Fruit fly (Drosophila melanogaster) whole organism, embryonic: ENCODE data around the gene dsx-c73A.

Experiments
- CG10267 ChIP-seq: fragments of 200-800 bp; sonication (Bioruptor generic); optimal IDR thresholded peaks from 2 replicates; lab custom pipeline; 2018; ENCODE audit warnings: missing biosample characterization, mild to moderate bottlenecking, missing genetic modification characterization, moderate library complexity
- CG12104 ChIP-seq: fragments of 200-800 bp; sonication (Bioruptor generic); optimal IDR thresholded peaks from 3 replicates; lab custom pipeline; 2016; ENCODE audit warnings: missing biosample characterization, missing genetic modification characterization
- CG12391 ChIP-seq: fragments of 200-800 bp; sonication (Bioruptor generic); optimal IDR thresholded peaks from 3 replicates; lab custom pipeline; 2018; ENCODE audit warnings: missing biosample characterization, mild to moderate bottlenecking, missing genetic modification characterization, moderate library complexity
- CG13894 ChIP-seq: fragments of 200-800 bp; sonication (Bioruptor generic); optimal IDR thresholded peaks from 3 replicates; lab custom pipeline; 2018; ENCODE audit warnings: missing biosample characterization, mild to moderate bottlenecking, missing genetic modification characterization, moderate library complexity
- CG1602 ChIP-seq: fragments of 200-800 bp; sonication (Bioruptor generic); optimal IDR thresholded peaks from 3 replicates; lab custom pipeline; 2016; ENCODE audit warnings: missing biosample characterization, missing genetic modification characterization
- CG17361 ChIP-seq: fragments of 200-800 bp; sonication (Bioruptor generic); IDR thresholded peaks from 3 replicates; pipeline ENCODE4 v1.3.6; 2022; ENCODE audit warnings: missing biosample characterization, missing genetic modification characterization
- CG1792 ChIP-seq: fragments of 200-800 bp; sonication (Bioruptor generic); optimal IDR thresholded peaks from 2 replicates; lab custom pipeline; 2016; ENCODE audit warnings: missing biosample characterization, missing genetic modification characterization
- CG2678 ChIP-seq: fragments of 200-800 bp; sonication (Bioruptor generic); optimal IDR thresholded peaks from 3 replicates; lab custom pipeline; 2019; ENCODE audit warnings: missing biosample characterization, mild to moderate bottlenecking, missing genetic modification characterization, moderate library complexity
- CG2875 ChIP-seq: fragments of 200-800 bp; sonication (Bioruptor generic); optimal IDR thresholded peaks from 2 replicates; lab custom pipeline; 2017; ENCODE audit warnings: missing biosample characterization, mild to moderate bottlenecking, missing genetic modification characterization, missing genetic modification reagents
- CG6791 ChIP-seq: fragments of 200-800 bp; sonication (Bioruptor generic); IDR thresholded peaks from 3 replicates; pipeline ENCODE4 v1.3.6; 2022; ENCODE audit warnings: missing biosample characterization, missing genetic modification characterization; ENCODE audit not compliant: partially characterized antibody
- CG7839 ChIP-seq: fragments of 200-800 bp; sonication (Bioruptor generic); optimal IDR thresholded peaks from 3 replicates; lab custom pipeline; 2018; ENCODE audit warnings: missing biosample characterization, mild to moderate bottlenecking, missing genetic modification characterization, moderate library complexity
- CG8924 ChIP-seq: fragments of 200-800 bp; optimal IDR thresholded peaks from 3 replicates; lab custom pipeline; 2019; ENCODE audit warnings: missing biosample characterization, mild to moderate bottlenecking, missing genetic modification characterization, moderate library complexity
- CG8944 ChIP-seq: fragments of 200-800 bp; sonication (Bioruptor generic); optimal IDR thresholded peaks from 3 replicates; lab custom pipeline; 2016; ENCODE audit warnings: missing biosample characterization, missing genetic modification characterization
- D19A ChIP-seq: fragments of 200-800 bp; optimal IDR thresholded peaks from 3 replicates; lab custom pipeline; 2019; ENCODE audit warnings: missing biosample characterization, mild to moderate bottlenecking, missing genetic modification characterization, moderate library complexity
- Doc2 ChIP-seq: fragments of 200-800 bp; sonication (Bioruptor generic); IDR thresholded peaks from 2 replicates; pipeline ENCODE4 v1.3.6; 2022; ENCODE audit warnings: missing biosample characterization, missing genetic modification characterization
- Dref ChIP-seq: fragments of 200-800 bp; sonication (Bioruptor generic); IDR thresholded peaks from 2 replicates; pipeline ENCODE4 v1.3.6; 2022; ENCODE audit warnings: missing biosample characterization, missing genetic modification characterization
- Elba2 ChIP-seq: fragments of 200-800 bp; sonication (Bioruptor generic); optimal IDR thresholded peaks from 3 replicates; lab custom pipeline; 2016; ENCODE audit warnings: missing biosample characterization, missing genetic modification characterization
- Ets65A ChIP-seq: fragments of 200-800 bp; sonication (Bioruptor generic); peaks from one replicate; lab custom pipeline; 2016; ENCODE audit warnings: missing biosample characterization, missing genetic modification characterization
- GATAe ChIP-seq: fragments of 200-800 bp; sonication (Bioruptor generic); conservative IDR thresholded peaks from 2 replicates; pipeline ENCODE4 v1.3.6; 2022; ENCODE audit warnings: missing biosample characterization, missing genetic modification characterization
- Lim3 ChIP-seq: fragments of 200-800 bp; sonication (Bioruptor generic); IDR thresholded peaks from 2 replicates; pipeline ENCODE4 v1.3.6; 2022; ENCODE audit warnings: missing biosample characterization, missing genetic modification characterization
- Meics ChIP-seq: fragments of 200-800 bp; sonication (Bioruptor generic); optimal IDR thresholded peaks from 2 replicates; lab custom pipeline; 2017; ENCODE audit warnings: missing biosample characterization, mild to moderate bottlenecking, missing genetic modification characterization
- NK7.1 ChIP-seq: fragments of 200-800 bp; sonication (Bioruptor generic); optimal IDR thresholded peaks from 3 replicates; lab custom pipeline; 2016; ENCODE audit warnings: missing biosample characterization, missing genetic modification characterization
- PHDP ChIP-seq: fragments of 200-800 bp; sonication (Bioruptor generic); optimal IDR thresholded peaks from 3 replicates; lab custom pipeline; 2018; ENCODE audit warnings: missing biosample characterization, mild to moderate bottlenecking, missing genetic modification characterization, moderate library complexity
- Ssrp ChIP-seq: fragments of 200-800 bp; sonication (Bioruptor generic); optimal IDR thresholded peaks from 2 replicates; lab custom pipeline; 2018; ENCODE audit warnings: missing biosample characterization, mild to moderate bottlenecking, missing genetic modification characterization, moderate library complexity
- Vsx1 ChIP-seq: fragments of 200-800 bp; sonication (Bioruptor generic); optimal IDR thresholded peaks from 2 replicates; lab custom pipeline; 2017; ENCODE audit warnings: missing biosample characterization, mild to moderate bottlenecking, missing genetic modification characterization, missing genetic modification reagents
- YL-1 ChIP-seq: fragments of 200-800 bp; sonication (Bioruptor generic); optimal IDR thresholded peaks from 3 replicates; lab custom pipeline; 2017; ENCODE audit warnings: missing biosample characterization, mild to moderate bottlenecking, missing genetic modification characterization
- ara ChIP-seq: fragments of 200-800 bp; sonication (Bioruptor generic); IDR thresholded peaks from 2 replicates; pipeline ENCODE4 v1.3.6; 2022; ENCODE audit warnings: missing biosample characterization, missing genetic modification characterization
- bab2 ChIP-seq: fragments of 200-800 bp; sonication (Bioruptor generic); optimal IDR thresholded peaks from 2 replicates; lab custom pipeline; 2016; ENCODE audit warnings: missing biosample characterization, missing genetic modification characterization
- bbx ChIP-seq: fragments of 200-800 bp; sonication (Bioruptor generic); IDR thresholded peaks from 2 replicates; pipeline ENCODE4 v1.3.6; 2022; ENCODE audit warnings: missing biosample characterization, missing genetic modification characterization; ENCODE audit not compliant: partially characterized antibody
- cg ChIP-seq: fragments of 200-800 bp; sonication (Bioruptor generic); optimal IDR thresholded peaks from 3 replicates; lab custom pipeline; 2019; ENCODE audit warnings: missing biosample characterization, mild to moderate bottlenecking, missing genetic modification characterization, moderate library complexity
- corto ChIP-seq: fragments of 200-800 bp; sonication (Bioruptor generic); optimal IDR thresholded peaks from 2 replicates; lab custom pipeline; 2016; ENCODE audit warnings: missing biosample characterization, mild to moderate bottlenecking, missing genetic modification characterization, moderate library complexity
- croc ChIP-seq: fragments of 200-800 bp; sonication (Bioruptor generic); conservative IDR thresholded peaks from 3 replicates; pipeline ENCODE4 v1.3.6; 2022; ENCODE audit warnings: missing biosample characterization, missing genetic modification characterization
- dmrt11E ChIP-seq: fragments of 200-800 bp; sonication (Bioruptor generic); optimal IDR thresholded peaks from 3 replicates; lab custom pipeline; 2018; ENCODE audit warnings: missing biosample characterization, mild to moderate bottlenecking, missing genetic modification characterization, moderate library complexity
- exex ChIP-seq: fragments of 200-800 bp; sonication (Bioruptor generic); optimal IDR thresholded peaks from 4 replicates; lab custom pipeline; 2018; ENCODE audit warnings: missing biosample characterization, mild to moderate bottlenecking, missing genetic modification characterization, moderate library complexity
- fd64A ChIP-seq: fragments of 200-800 bp; sonication (Bioruptor generic); optimal IDR thresholded peaks from 3 replicates; lab custom pipeline; 2018; ENCODE audit warnings: missing biosample characterization, mild to moderate bottlenecking, missing genetic modification characterization
- gem ChIP-seq: fragments of 200-800 bp; sonication (Bioruptor generic); optimal IDR thresholded peaks from 2 replicates; lab custom pipeline; 2019; ENCODE audit warnings: missing biosample characterization, mild to moderate bottlenecking, missing genetic modification characterization, moderate library complexity
- grn ChIP-seq: fragments of 200-800 bp; sonication (Bioruptor generic); optimal IDR thresholded peaks from 3 replicates; lab custom pipeline; 2017; ENCODE audit warnings: missing biosample characterization, missing genetic modification characterization
- gsb ChIP-seq: fragments of 200-800 bp; sonication (Bioruptor generic); IDR thresholded peaks from 2 replicates; pipeline ENCODE4 v1.3.6; 2022; ENCODE audit warnings: missing biosample characterization, missing genetic modification characterization
- lbe ChIP-seq: fragments of 200-800 bp; sonication (Bioruptor generic); optimal IDR thresholded peaks from 2 replicates; lab custom pipeline; 2016; ENCODE audit warnings: missing biosample characterization, mild to moderate bottlenecking, missing genetic modification characterization
- lola ChIP-seq, 3 experiments: fragments of >200 bp in 2 of 3; fragments of 200-800 bp in 1 of 3; sonication (Bioruptor generic) in 1 of 3; optimal IDR thresholded peaks; 2 replicates each; lab custom pipeline; 2017 to 2019; ENCODE audit warnings: missing biosample characterization in 3 of 3, missing genetic modification characterization in 3 of 3, mild to moderate bottlenecking in 1 of 3, moderate library complexity in 1 of 3
- nmo ChIP-seq: fragments of 200-800 bp; sonication (Bioruptor generic); optimal IDR thresholded peaks from 2 replicates; lab custom pipeline; 2018; ENCODE audit warnings: missing biosample characterization, mild to moderate bottlenecking, missing genetic modification characterization, moderate library complexity
- phol ChIP-seq: fragments of 200-800 bp; sonication (Bioruptor generic); optimal IDR thresholded peaks from 3 replicates; lab custom pipeline; 2018; ENCODE audit warnings: missing biosample characterization, mild to moderate bottlenecking, missing genetic modification characterization, moderate library complexity
- prd ChIP-seq, 3 experiments: fragments of >200 bp in 2 of 3; fragments of 200-800 bp in 1 of 3; sonication (Bioruptor generic) in 1 of 3; optimal IDR thresholded peaks in 2 of 3; IDR thresholded peaks in 1 of 3; 2 replicates in 2 of 3; 3 replicates in 1 of 3; pipeline versions ENCODE4 v1.3.6 to Lab custom; 2017 to 2022; ENCODE audit warnings: missing biosample characterization in 1 of 3, missing genetic modification characterization in 1 of 3
- pros ChIP-seq: fragments of 200-800 bp; sonication (Bioruptor generic); optimal IDR thresholded peaks from 3 replicates; lab custom pipeline; 2019; ENCODE audit warnings: missing biosample characterization, mild to moderate bottlenecking, missing genetic modification characterization, moderate library complexity
- slou ChIP-seq: fragments of 200-800 bp; sonication (Bioruptor generic); optimal IDR thresholded peaks from 3 replicates; lab custom pipeline; 2016; ENCODE audit warnings: missing biosample characterization, missing genetic modification characterization

dsx-c73A gene

dm6 chr3L:16476709-16477119 is 25.0 kb upstream of the dsx-c73A start (continued):
- TF ChIP-seq CG13894 (no peak), CG12391 (tag; lab: Kevin White, UChicago) (peak; percentile 17), Vsx1 (GFP tag; lab: Kevin White, UChicago) (no peak), D19A (peak; percentile 94), corto (GFP tag; lab: Kevin White, UChicago) (peak; percentile 46), bbx (GFP tag; lab: Robert Waterston, UW) (no peak), grn (GFP tag; lab: Kevin White, UChicago) (no peak), CG12104 (GFP tag; lab: Kevin White, UChicago) (no peak), NK7.1 (no peak), pros (GFP tag; lab: Kevin White, UChicago) (no peak), gsb (GFP tag; lab: Robert Waterston, UW) (no peak), cg (no peak), GATAe (GFP tag; lab: Robert Waterston, UW) (no peak), Ssrp (tag; lab: Kevin White, UChicago) (no peak), CG17361 (GFP tag; lab: Robert Waterston, UW) (0 out of 3 replicates have a peak, but pooled peaks have one; percentile 42), YL-1 (GFP tag; lab: Kevin White, UChicago) (no peak), lbe (GFP tag; lab: Kevin White, UChicago) (peak; percentile 4), CG8924 (tag; lab: Kevin White, UChicago) (peak; percentile 9), lola (GFP tag; optimal IDR thresholded peaks at IDR 0.05; lab: Kevin White, UChicago) (peak in 1 of 3 experiments; percentile 38), fd64A (GFP tag; lab: Kevin White, UChicago) (no peak), CG10267 (tag; lab: Kevin White, UChicago) (peak; percentile 2), nmo (peak; percentile 16), PHDP (tag; lab: Kevin White, UChicago) (no peak), CG2875 (GFP tag; lab: Kevin White, UChicago) (no peak), CG1602 (no peak), CG1792 (GFP tag; lab: Kevin White, UChicago) (no peak), ara (GFP tag; lab: Robert Waterston, UW) (no peak), slou (no peak), Elba2 (GFP tag; lab: Kevin White, UChicago) (no peak), croc (GFP tag; lab: Robert Waterston, UW) (no peak), prd (optimal IDR thresholded peaks at IDR 0.05; lab: Kevin White, UChicago) (no peak), prd (GFP tag; IDR thresholded peaks at IDR 0.05; lab: Robert Waterston, UW) (no peak), CG6791 (no peak), gem (tag; lab: Kevin White, UChicago) (peak; percentile 54), Ets65A (GFP tag; lab: Kevin White, UChicago) (no peak), Doc2 (GFP tag; lab: Robert Waterston, UW) (no peak), Lim3 (GFP tag; lab: Robert Waterston, UW) (no peak), Dref (GFP tag; lab: Robert Waterston, UW) (no peak), dmrt11E (tag; lab: Kevin White, UChicago) (peak; percentile 37), CG7839 (tag; lab: Kevin White, UChicago) (peak; percentile 8), CG8944 (GFP tag; lab: Kevin White, UChicago) (no peak), bab2 (GFP tag; lab: Kevin White, UChicago) (no peak), CG2678 (tag; lab: Kevin White, UChicago) (peak; percentile 26), exex (tag; lab: Kevin White, UChicago) (no peak), phol (tag; lab: Kevin White, UChicago) (peak; percentile 15), Meics (peak; percentile 26)
- TF ChIP-seq, all 482 proteins: peak for 24
